Fruit fly (Drosophila melanogaster) whole organism, embryonic: ENCODE measurements around the gene CG12075.

Experiments
- Atf-2 ChIP-seq: fragments of 200-800 bp; sonication (Bioruptor generic); optimal IDR thresholded peaks from 2 replicates; lab custom pipeline; 2016; ENCODE audit warnings: missing biosample characterization, missing genetic modification characterization
- CG10462 ChIP-seq: fragments of 200-800 bp; sonication (Bioruptor generic); optimal IDR thresholded peaks from 2 replicates; lab custom pipeline; 2016; ENCODE audit warnings: missing biosample characterization, missing genetic modification characterization
- CG11085 ChIP-seq: fragments of 200-800 bp; sonication (Bioruptor generic); IDR thresholded peaks from 2 replicates; pipeline ENCODE4 v1.3.6; 2022; ENCODE audit warnings: missing biosample characterization, missing genetic modification characterization
- CG11695 ChIP-seq: fragments of 200-800 bp; sonication (Bioruptor generic); IDR thresholded peaks from 3 replicates; pipeline ENCODE4 v1.3.6; 2022; ENCODE audit warnings: missing biosample characterization, missing genetic modification characterization
- CG1529 ChIP-seq: fragments of 200-800 bp; sonication (Bioruptor generic); optimal IDR thresholded peaks from 3 replicates; lab custom pipeline; 2018; ENCODE audit warnings: missing biosample characterization, missing genetic modification characterization
- CG16813 ChIP-seq: fragments of 200-800 bp; sonication (Bioruptor generic); IDR thresholded peaks from 3 replicates; pipeline ENCODE4 v1.3.6; 2022; ENCODE audit warnings: missing biosample characterization, missing genetic modification characterization; ENCODE audit not compliant: partially characterized antibody
- CG17359 ChIP-seq: fragments of 200-800 bp; sonication (Bioruptor generic); optimal IDR thresholded peaks from 3 replicates; lab custom pipeline; 2018; ENCODE audit warnings: missing biosample characterization, mild to moderate bottlenecking, missing genetic modification characterization, moderate library complexity
- CG2678 ChIP-seq: fragments of 200-800 bp; sonication (Bioruptor generic); optimal IDR thresholded peaks from 3 replicates; lab custom pipeline; 2019; ENCODE audit warnings: missing biosample characterization, mild to moderate bottlenecking, missing genetic modification characterization, moderate library complexity
- CG34376 ChIP-seq: fragments of 200-800 bp; sonication (Bioruptor generic); optimal IDR thresholded peaks from 2 replicates; lab custom pipeline; 2018; ENCODE audit warnings: missing biosample characterization, mild to moderate bottlenecking, missing genetic modification characterization
- CG3838 ChIP-seq: fragments of 200-800 bp; sonication (Bioruptor generic); optimal IDR thresholded peaks from 3 replicates; lab custom pipeline; 2016; ENCODE audit warnings: missing biosample characterization, missing genetic modification characterization
- CG42726 ChIP-seq: fragments of 200-800 bp; sonication (Bioruptor generic); IDR thresholded peaks from 2 replicates; pipeline ENCODE4 v1.3.6; 2022; ENCODE audit warnings: missing biosample characterization, missing genetic modification characterization; ENCODE audit not compliant: partially characterized antibody
- CG4328 ChIP-seq: fragments of 200-800 bp; sonication (Bioruptor generic); optimal IDR thresholded peaks from 3 replicates; lab custom pipeline; 2017; ENCODE audit warnings: missing biosample characterization, missing genetic modification reagents, missing genetic modification characterization
- CG4360 ChIP-seq: fragments of 200-800 bp; sonication (Bioruptor generic); IDR thresholded peaks from 2 replicates; pipeline ENCODE4 v1.3.6; 2022; ENCODE audit warnings: missing biosample characterization, missing genetic modification characterization
- CG4424 ChIP-seq: fragments of 200-800 bp; sonication (Bioruptor generic); optimal IDR thresholded peaks from 3 replicates; lab custom pipeline; 2016; ENCODE audit warnings: missing biosample characterization, missing genetic modification characterization
- CG8765 ChIP-seq: fragments of 200-800 bp; sonication (Bioruptor generic); IDR thresholded peaks from 2 replicates; pipeline ENCODE4 v1.3.6; 2022; ENCODE audit warnings: missing biosample characterization, missing genetic modification characterization
- CHES-1-like ChIP-seq: fragments of 200-800 bp; sonication (Bioruptor generic); optimal IDR thresholded peaks from 2 replicates; lab custom pipeline; 2016; ENCODE audit warnings: missing biosample characterization, missing genetic modification characterization
- CoRest ChIP-seq: fragments of 200-800 bp; sonication (Bioruptor generic); optimal IDR thresholded peaks from 3 replicates; lab custom pipeline; 2018; ENCODE audit warnings: missing biosample characterization, mild to moderate bottlenecking, missing genetic modification characterization, moderate library complexity
- Dad ChIP-seq: fragments of 200-800 bp; sonication (Bioruptor generic); optimal IDR thresholded peaks from 3 replicates; lab custom pipeline; 2016; ENCODE audit warnings: missing biosample characterization, missing genetic modification characterization
- Dbx ChIP-seq: fragments of 200-800 bp; sonication (Bioruptor generic); IDR thresholded peaks from 3 replicates; pipeline ENCODE4 v1.3.6; 2022; ENCODE audit warnings: missing biosample characterization, missing genetic modification characterization
- Dref ChIP-seq: fragments of 200-800 bp; sonication (Bioruptor generic); IDR thresholded peaks from 2 replicates; pipeline ENCODE4 v1.3.6; 2022; ENCODE audit warnings: missing biosample characterization, missing genetic modification characterization
- Ets65A ChIP-seq: fragments of 200-800 bp; sonication (Bioruptor generic); peaks from one replicate; lab custom pipeline; 2016; ENCODE audit warnings: missing biosample characterization, missing genetic modification characterization
- Fer2 ChIP-seq: fragments of 200-800 bp; sonication (Bioruptor generic); optimal IDR thresholded peaks from 2 replicates; lab custom pipeline; 2018; ENCODE audit warnings: missing biosample characterization, mild to moderate bottlenecking, missing genetic modification characterization, moderate library complexity
- Gug ChIP-seq: fragments of 200-800 bp; sonication (Bioruptor generic); IDR thresholded peaks from 4 replicates; pipeline ENCODE4 v1.3.6; 2022; ENCODE audit warnings: missing biosample characterization, missing genetic modification characterization
- HLH3B ChIP-seq: fragments of 200-800 bp; sonication (Bioruptor generic); IDR thresholded peaks from 2 replicates; pipeline ENCODE4 v1.3.6; 2022; ENCODE audit warnings: missing biosample characterization, missing genetic modification characterization
- HLHmδ ChIP-seq: fragments of 200-800 bp; sonication (Bioruptor generic); optimal IDR thresholded peaks from 2 replicates; lab custom pipeline; 2018; ENCODE audit warnings: missing biosample characterization, mild to moderate bottlenecking, missing genetic modification characterization, moderate library complexity
- Hr51 ChIP-seq, 2 experiments: fragments of 200-800 bp; sonication (Bioruptor generic); optimal IDR thresholded peaks; 2 replicates in 1 of 2; 3 replicates in 1 of 2; lab custom pipeline; 2016 to 2018; ENCODE audit warnings: missing biosample characterization in 2 of 2, missing genetic modification characterization in 2 of 2, mild to moderate bottlenecking in 1 of 2, moderate library complexity in 1 of 2
- MESR4 ChIP-seq: fragments of 200-800 bp; sonication (Bioruptor generic); optimal IDR thresholded peaks from 2 replicates; lab custom pipeline; 2018; ENCODE audit warnings: missing biosample characterization, mild to moderate bottlenecking, missing genetic modification characterization, moderate library complexity
- Rfx ChIP-seq: fragments of 200-800 bp; sonication (Bioruptor generic); IDR thresholded peaks from 2 replicates; pipeline ENCODE4 v1.3.6; 2022; ENCODE audit warnings: missing biosample characterization, missing genetic modification characterization
- Scr ChIP-seq: fragments of 200-800 bp; sonication (Bioruptor generic); IDR thresholded peaks from 2 replicates; pipeline ENCODE4 v1.3.6; 2022; ENCODE audit warnings: missing biosample characterization, missing genetic modification characterization; ENCODE audit not compliant: partially characterized antibody
- Sox102F ChIP-seq: fragments of 200-800 bp; sonication (Bioruptor generic); optimal IDR thresholded peaks from 2 replicates; lab custom pipeline; 2018; ENCODE audit warnings: missing biosample characterization, mild to moderate bottlenecking, missing genetic modification characterization, moderate library complexity
- ac ChIP-seq: fragments of 200-800 bp; sonication (Bioruptor generic); optimal IDR thresholded peaks from 3 replicates; lab custom pipeline; 2017; ENCODE audit warnings: missing biosample characterization, mild to moderate bottlenecking, missing genetic modification characterization
- ato ChIP-seq: fragments of 200-800 bp; sonication (Bioruptor generic); IDR thresholded peaks from 2 replicates; pipeline ENCODE4 v1.3.6; 2022; ENCODE audit warnings: missing biosample characterization, missing genetic modification characterization; ENCODE audit not compliant: partially characterized antibody
- az2 ChIP-seq: fragments of 200-800 bp; sonication (Bioruptor generic); optimal IDR thresholded peaks from 3 replicates; lab custom pipeline; 2016; ENCODE audit warnings: missing biosample characterization, missing genetic modification characterization
- caup ChIP-seq: fragments of 200-800 bp; sonication (Bioruptor generic); optimal IDR thresholded peaks from 3 replicates; lab custom pipeline; 2017; ENCODE audit warnings: missing biosample characterization, mild to moderate bottlenecking, missing genetic modification characterization, moderate library complexity; ENCODE audit not compliant: severe bottlenecking
- cg ChIP-seq: fragments of 200-800 bp; sonication (Bioruptor generic); optimal IDR thresholded peaks from 3 replicates; lab custom pipeline; 2019; ENCODE audit warnings: missing biosample characterization, mild to moderate bottlenecking, missing genetic modification characterization, moderate library complexity
- chinmo ChIP-seq: fragments of 200-800 bp; sonication (Bioruptor generic); IDR thresholded peaks from 4 replicates; pipeline ENCODE4 v1.3.6; 2022; ENCODE audit warnings: missing biosample characterization, missing genetic modification characterization; ENCODE audit not compliant: partially characterized antibody
- chm ChIP-seq: fragments of 200-800 bp; sonication (Bioruptor generic); IDR thresholded peaks from 2 replicates; pipeline ENCODE4 v1.3.6; 2022; ENCODE audit warnings: missing biosample characterization, missing genetic modification characterization
- crc ChIP-seq: fragments of 200-800 bp; sonication (Bioruptor generic); optimal IDR thresholded peaks from 2 replicates; lab custom pipeline; 2016; ENCODE audit warnings: missing biosample characterization, missing genetic modification characterization
- ems ChIP-seq: fragments of 200-800 bp; sonication (Bioruptor generic); optimal IDR thresholded peaks from 3 replicates; lab custom pipeline; 2016; ENCODE audit warnings: missing biosample characterization, missing genetic modification characterization
- gem ChIP-seq: fragments of 200-800 bp; sonication (Bioruptor generic); optimal IDR thresholded peaks from 2 replicates; lab custom pipeline; 2019; ENCODE audit warnings: missing biosample characterization, mild to moderate bottlenecking, missing genetic modification characterization, moderate library complexity
- h ChIP-seq: fragments of >200 bp; optimal IDR thresholded peaks from 2 replicates; lab custom pipeline; 2017
- kah ChIP-seq: fragments of 200-800 bp; sonication (Bioruptor generic); optimal IDR thresholded peaks from 2 replicates; lab custom pipeline; 2018; ENCODE audit warnings: missing biosample characterization, mild to moderate bottlenecking, missing genetic modification characterization
- lilli ChIP-seq: fragments of 200-800 bp; sonication (Bioruptor generic); optimal IDR thresholded peaks from 3 replicates; lab custom pipeline; 2016; ENCODE audit warnings: missing biosample characterization, missing genetic modification characterization
- nmo ChIP-seq: fragments of 200-800 bp; sonication (Bioruptor generic); optimal IDR thresholded peaks from 2 replicates; lab custom pipeline; 2018; ENCODE audit warnings: missing biosample characterization, mild to moderate bottlenecking, missing genetic modification characterization, moderate library complexity
- onecut ChIP-seq: fragments of 200-800 bp; sonication (Bioruptor generic); IDR thresholded peaks from 2 replicates; pipeline ENCODE4 v1.3.6; 2022; ENCODE audit warnings: missing biosample characterization, missing genetic modification characterization
- shn ChIP-seq: fragments of 200-800 bp; sonication (Bioruptor generic); optimal IDR thresholded peaks from 3 replicates; lab custom pipeline; 2016; ENCODE audit warnings: missing biosample characterization, missing genetic modification characterization
- sima ChIP-seq: fragments of 200-800 bp; sonication (Bioruptor generic); optimal IDR thresholded peaks from 2 replicates; lab custom pipeline; 2016; ENCODE audit warnings: missing biosample characterization, missing genetic modification characterization
- so ChIP-seq: fragments of 200-800 bp; sonication (Bioruptor generic); IDR thresholded peaks from 3 replicates; pipeline ENCODE4 v1.3.6; 2022; ENCODE audit warnings: missing biosample characterization, missing genetic modification characterization
- tgo ChIP-seq: fragments of 200-800 bp; sonication (Bioruptor generic); IDR thresholded peaks from 3 replicates; pipeline ENCODE4 v1.3.6; 2022; ENCODE audit warnings: missing biosample characterization, missing genetic modification characterization
- toy ChIP-seq: fragments of 200-800 bp; sonication (Bioruptor generic); IDR thresholded peaks from 2 replicates; pipeline ENCODE4 v1.3.6; 2022; ENCODE audit warnings: missing biosample characterization, missing genetic modification characterization

CG12075 gene

dm6 chrX:8878967-8879554 is 40.9 kb downstream of the CG12075 start:
- TF ChIP-seq az2 (GFP tag; lab: Kevin White, UChicago) (peak; percentile 72), caup (GFP tag; lab: Kevin White, UChicago) (peak; percentile 82), Dbx (peak; percentile 86), CG11695 (GFP tag; lab: Robert Waterston, UW) (peak; percentile 93), Dref (GFP tag; lab: Robert Waterston, UW) (no peak), CG10462 (peak; percentile 47), CG4360 (GFP tag; lab: Robert Waterston, UW) (peak; percentile 64), Ets65A (no peak), HLHmδ (GFP tag; lab: Kevin White, UChicago) (no peak), h (lab: Kevin White, UChicago) (no peak), ato (GFP tag; lab: Robert Waterston, UW) (no peak), CG42726 (GFP tag; lab: Robert Waterston, UW) (no peak), ac (GFP tag; lab: Kevin White, UChicago) (peak; percentile 10), toy (GFP tag; lab: Robert Waterston, UW) (peak; percentile 68), tgo (peak; percentile 83), Rfx (GFP tag; lab: Robert Waterston, UW) (peak; percentile 89), lilli (GFP tag; lab: Kevin White, UChicago) (peak; percentile 60), so (GFP tag; lab: Robert Waterston, UW) (peak; percentile 94), CHES-1-like (GFP tag; lab: Kevin White, UChicago) (no peak), CG4424 (peak; percentile 82), CG11085 (GFP tag; lab: Robert Waterston, UW) (peak; percentile 65), HLH3B (GFP tag; lab: Robert Waterston, UW) (peak; percentile 84), CG1529 (peak; percentile 75), onecut (GFP tag; lab: Robert Waterston, UW) (peak; percentile 80), CG16813 (GFP tag; lab: Robert Waterston, UW) (no peak), CG8765 (GFP tag; lab: Robert Waterston, UW) (no peak), CG34376 (GFP tag; lab: Kevin White, UChicago) (peak; percentile 28), gem (tag; lab: Kevin White, UChicago) (peak; percentile 89), chm (GFP tag; lab: Robert Waterston, UW) (peak; percentile 80; the same call in 1 of the 2 replicates), Sox102F (GFP tag; lab: Kevin White, UChicago) (peak; percentile 85), CG2678 (peak; percentile 88), chinmo (GFP tag; lab: Robert Waterston, UW) (0 out of 4 replicates have a peak, but pooled peaks have one; percentile 41), CG4328 (GFP tag; lab: Kevin White, UChicago) (peak; percentile 27), Gug (GFP tag; lab: Robert Waterston, UW) (peak; percentile 65), Atf-2 (GFP tag; lab: Kevin White, UChicago) (no peak), kah (GFP tag; lab: Kevin White, UChicago) (peak; percentile 62), ems (no peak), shn (GFP tag; lab: Kevin White, UChicago) (no peak), crc (no peak), cg (GFP tag; lab: Kevin White, UChicago) (no peak), Hr51 (GFP tag; optimal IDR thresholded peaks at IDR 0.05; lab: Kevin White, UChicago) (peak in 1 of 2 experiments; percentile 87), MESR4 (GFP tag; lab: Kevin White, UChicago) (peak; percentile 2), Scr (GFP tag; lab: Robert Waterston, UW) (no peak), sima (GFP tag; lab: Kevin White, UChicago) (no peak), CG17359 (tag; lab: Kevin White, UChicago) (peak; percentile 87), CG3838 (GFP tag; lab: Kevin White, UChicago) (no peak), CoRest (peak; percentile 84), nmo (peak; percentile 88), Dad (GFP tag; lab: Kevin White, UChicago) (no peak), Fer2 (tag; lab: Kevin White, UChicago) (peak; percentile 32)
